Worm (Caenorhabditis elegans) whole organism, L4 larva: Measurements from ENCODE around the gene vps-50.

ENCODE experiments used
- aly-2 ChIP-seq: sonication (generic microtip); optimal IDR thresholded peaks from 2 replicates; lab custom pipeline; 2018; ENCODE audit warnings: missing biosample characterization, missing genetic modification characterization
- nhr-6 ChIP-seq: fragments of 150-350 bp; optimal IDR thresholded peaks from 2 replicates; lab custom pipeline; 2014; ENCODE audit warnings: missing biosample characterization, missing genetic modification characterization

DNA sequence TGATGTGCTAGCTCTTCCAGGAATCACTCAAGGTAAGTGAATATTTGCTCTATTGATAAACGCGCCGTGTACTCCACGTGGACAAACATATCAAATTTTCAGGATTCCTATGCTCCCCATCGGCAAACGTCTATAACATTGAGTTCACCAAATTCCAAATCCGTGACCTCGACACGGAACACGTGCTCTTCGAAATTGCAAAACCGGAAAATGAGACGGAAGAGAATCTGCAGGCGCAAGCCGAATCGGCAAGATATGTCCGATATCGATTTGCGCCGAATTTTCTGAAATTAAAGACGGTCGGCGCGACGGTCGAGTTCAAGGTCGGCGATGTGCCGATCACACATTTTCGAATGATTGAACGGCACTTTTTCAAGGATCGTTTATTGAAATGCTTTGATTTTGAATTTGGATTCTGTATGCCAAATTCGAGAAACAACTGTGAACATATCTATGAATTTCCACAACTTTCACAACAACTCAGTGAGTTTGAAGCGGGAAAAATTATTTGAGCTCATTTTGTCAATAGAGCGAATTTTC, 38.8 kb downstream of the vps-50 start:
- TF ChIP-seq nhr-6 (tag; lab: Kevin White, UChicago) (no peak), aly-2 (tag; lab: Kevin White, UChicago) (no peak)
